Fruit fly (Drosophila melanogaster): Measurements from ENCODE around the gene CG11983.
A peak's percentile ranks its signal among the peaks of the same experiment; 100 is the strongest.

CG11983 gene

dm6 chr3R:9039448-9039847, 31.3 kb downstream of the CG11983 start, which contains the start of gene neur (continued):
- no peak for TF ChIP-seq da (GFP tag; optimal IDR thresholded peaks at IDR 0.05)
- peak; percentile 0 for TF ChIP-seq CG3407 (GFP tag; optimal IDR thresholded peaks at IDR 0.05)
- no peak for TF ChIP-seq wek (GFP tag; optimal IDR thresholded peaks at IDR 0.05)
- TF ChIP-seq abd-A (tag; optimal IDR thresholded peaks at IDR 0.05): no peak
- no peak for TF ChIP-seq fd64A (GFP tag; optimal IDR thresholded peaks at IDR 0.05)
- no peak for TF ChIP-seq CG11504 (tag; optimal IDR thresholded peaks at IDR 0.05)
- no peak for TF ChIP-seq ara (GFP tag; IDR thresholded peaks at IDR 0.05)
- peak; percentile 56; the same call in 1 of the 3 replicates for TF ChIP-seq zen2 (GFP tag; IDR thresholded peaks at IDR 0.05; ENCODE audit: partially characterized antibody)
- TF ChIP-seq Hey (tag; optimal IDR thresholded peaks at IDR 0.05): no peak
- peak; percentile 94 for TF ChIP-seq stwl (tag; optimal IDR thresholded peaks at IDR 0.05)
- peak; percentile 35 for TF ChIP-seq Dp (GFP tag; optimal IDR thresholded peaks at IDR 0.05)
- no peak for TF ChIP-seq trh (GFP tag; optimal IDR thresholded peaks at IDR 0.05)
- TF ChIP-seq CG7745 (tag; optimal IDR thresholded peaks at IDR 0.05): no peak
- TF ChIP-seq Mes4 (GFP tag; optimal IDR thresholded peaks at IDR 0.05): peak; percentile 26
- TF ChIP-seq Ets65A (GFP tag): peak; percentile 91
- TF ChIP-seq bowl (GFP tag; IDR thresholded peaks at IDR 0.05): no peak
- TF ChIP-seq CG9215 (GFP tag; IDR thresholded peaks at IDR 0.05): 0 out of 2 replicates have a peak, but pooled peaks have one; percentile 8
- TF ChIP-seq inv (GFP tag; IDR thresholded peaks at IDR 0.05; ENCODE audit: partially characterized antibody): peak; percentile 65
- no peak for TF ChIP-seq CG4360 (GFP tag; IDR thresholded peaks at IDR 0.05)
- peak; percentile 59 for TF ChIP-seq Doc3 (GFP tag; IDR thresholded peaks at IDR 0.05; ENCODE audit: partially characterized antibody)
- peak; percentile 58 for TF ChIP-seq bcd (GFP tag; optimal IDR thresholded peaks at IDR 0.05)
- peak; percentile 4 for TF ChIP-seq CG18599 (GFP tag; optimal IDR thresholded peaks at IDR 0.05)
- TF ChIP-seq Vsx1 (GFP tag; optimal IDR thresholded peaks at IDR 0.05): no peak
- no peak for TF ChIP-seq CG12236 (GFP tag; optimal IDR thresholded peaks at IDR 0.05)
- TF ChIP-seq unc-4 (GFP tag; IDR thresholded peaks at IDR 0.05; ENCODE audit: partially characterized antibody): peak; percentile 72
- peak; percentile 54 for TF ChIP-seq CG2116 (GFP tag; optimal IDR thresholded peaks at IDR 0.05)
- no peak for TF ChIP-seq Xrp1 (GFP tag; IDR thresholded peaks at IDR 0.05)
- no peak for TF ChIP-seq Neu2 (GFP tag; optimal IDR thresholded peaks at IDR 0.05; ENCODE audit: borderline replicate concordance)
- TF ChIP-seq crc (GFP tag; optimal IDR thresholded peaks at IDR 0.05): no peak
- TF ChIP-seq CG34422 (GFP tag; IDR thresholded peaks at IDR 0.05): peak; percentile 54; the same call in 1 of the 3 replicates
- peak; percentile 76 for TF ChIP-seq sens (GFP tag)
- peak; percentile 53 for TF ChIP-seq Hsf (GFP tag; optimal IDR thresholded peaks at IDR 0.05)
- no peak for TF ChIP-seq C15 (GFP tag; IDR thresholded peaks at IDR 0.05)
- TF ChIP-seq dm (GFP tag; optimal IDR thresholded peaks at IDR 0.05): peak; percentile 5
- TF ChIP-seq CG6765 (GFP tag; optimal IDR thresholded peaks at IDR 0.05): no peak
- no peak for TF ChIP-seq CG2199 (GFP tag; IDR thresholded peaks at IDR 0.05)
- no peak for TF ChIP-seq CG8944 (GFP tag; optimal IDR thresholded peaks at IDR 0.05)
- TF ChIP-seq onecut (GFP tag; IDR thresholded peaks at IDR 0.05): no peak
- no peak for TF ChIP-seq CG17802 (tag; optimal IDR thresholded peaks at IDR 0.05)
- peak; percentile 29 for TF ChIP-seq CG3847 (GFP tag; IDR thresholded peaks at IDR 0.05)
- TF ChIP-seq nmo (GFP tag; optimal IDR thresholded peaks at IDR 0.05): peak; percentile 72
- TF ChIP-seq CG32772 (GFP tag; IDR thresholded peaks at IDR 0.05): no peak
- peak; percentile 6 for TF ChIP-seq Myb (GFP tag; optimal IDR thresholded peaks at IDR 0.05)
- no peak for TF ChIP-seq Gsc (GFP tag; IDR thresholded peaks at IDR 0.05)
- TF ChIP-seq pnt (GFP tag; optimal IDR thresholded peaks at IDR 0.05): no peak
- TF ChIP-seq CG16813 (GFP tag; IDR thresholded peaks at IDR 0.05; ENCODE audit: partially characterized antibody): peak; percentile 71
- TF ChIP-seq D (optimal IDR thresholded peaks at IDR 0.05): no peak
- TF ChIP-seq D (GFP tag; optimal IDR thresholded peaks at IDR 0.05): no peak
- TF ChIP-seq CG3163 (GFP tag; optimal IDR thresholded peaks at IDR 0.05): peak; percentile 18
- no peak for TF ChIP-seq ken (GFP tag; IDR thresholded peaks at IDR 0.05)
- TF ChIP-seq MBD-R2 (GFP tag; IDR thresholded peaks at IDR 0.05): peak; percentile 57
- peak; percentile 80 for TF ChIP-seq Dll (GFP tag; IDR thresholded peaks at IDR 0.05; ENCODE audit: partially characterized antibody)

All from whole organism, embryonic.